Fruit fly (Drosophila melanogaster): ENCODE measurements around the gene eIF4EHP.

eIF4EHP gene

DNA sequence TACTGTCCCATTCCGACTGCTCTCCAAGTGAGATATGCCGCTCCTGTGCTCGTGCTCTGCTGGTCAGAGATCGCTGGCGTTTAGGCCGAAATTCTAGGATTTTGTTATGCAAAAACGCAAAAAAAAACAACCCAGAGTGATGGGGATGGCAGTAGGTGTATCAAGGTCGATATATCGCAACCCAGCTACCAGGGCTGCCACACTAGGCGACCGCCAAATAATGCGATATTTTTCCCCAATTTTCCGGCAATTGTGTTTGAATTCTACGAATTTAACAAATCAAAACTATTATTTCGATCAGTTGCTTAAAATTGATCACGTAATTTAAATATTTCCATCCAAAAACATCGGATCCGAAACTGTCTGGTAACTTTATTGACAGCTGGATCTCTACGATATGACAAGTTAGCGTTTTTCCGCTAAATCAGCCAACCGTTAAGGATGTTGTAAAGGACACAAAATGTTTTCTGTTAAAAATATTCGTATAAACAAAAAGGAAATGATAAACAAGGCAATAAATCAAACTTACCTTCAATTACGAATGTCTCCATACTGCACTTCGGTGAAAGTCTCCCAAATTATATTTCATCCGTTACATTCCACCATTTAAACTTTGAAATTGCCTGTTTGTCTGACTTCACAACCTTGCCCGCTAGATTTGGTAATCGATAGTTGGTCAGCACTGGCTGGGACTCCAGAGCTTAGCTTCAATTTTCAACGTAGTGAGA, 71.1 kb downstream of the eIF4EHP start, which contains the start of gene spas (continued):
- peak; percentile 57 for TF ChIP-seq ems (GFP tag; optimal IDR thresholded peaks at IDR 0.05)
- TF ChIP-seq Camta (GFP tag; optimal IDR thresholded peaks at IDR 0.05) = peak; percentile 16
- peak; percentile 98 for TF ChIP-seq CG16813 (GFP tag; IDR thresholded peaks at IDR 0.05; ENCODE audit: partially characterized antibody)
- TF ChIP-seq CG31388 (GFP tag; optimal IDR thresholded peaks at IDR 0.05) = no peak
- peak; percentile 76 for TF ChIP-seq fu2 (GFP tag; optimal IDR thresholded peaks at IDR 0.05)
- TF ChIP-seq p53 (GFP tag; optimal IDR thresholded peaks at IDR 0.05) = no peak
- peak; percentile 58 for TF ChIP-seq Dad (GFP tag; optimal IDR thresholded peaks at IDR 0.05)
- TF ChIP-seq ara (GFP tag; IDR thresholded peaks at IDR 0.05) = peak; percentile 62
- TF ChIP-seq klu (GFP tag; IDR thresholded peaks at IDR 0.05) = peak; percentile 60; the same call in 1 of the 2 replicates
- TF ChIP-seq CG8359 (GFP tag; optimal IDR thresholded peaks at IDR 0.05; ENCODE audit: borderline replicate concordance) = no peak
- peak; percentile 90 for TF ChIP-seq Doc3 (GFP tag; IDR thresholded peaks at IDR 0.05; ENCODE audit: partially characterized antibody)
- TF ChIP-seq CG30020 (tag; optimal IDR thresholded peaks at IDR 0.05) = peak; percentile 65
- peak; percentile 40 for TF ChIP-seq Dek (tag; optimal IDR thresholded peaks at IDR 0.05)
- peak; percentile 80 for TF ChIP-seq slp2 (GFP tag; optimal IDR thresholded peaks at IDR 0.05)
- TF ChIP-seq Sry-δ (GFP tag; optimal IDR thresholded peaks at IDR 0.05) = peak; percentile 95
- peak; percentile 15 for TF ChIP-seq CG10462 (GFP tag; optimal IDR thresholded peaks at IDR 0.05)
- TF ChIP-seq tup (GFP tag; optimal IDR thresholded peaks at IDR 0.05) = peak; percentile 25
- no peak; the same call in 1 of the 2 replicates for TF ChIP-seq wdn (GFP tag; IDR thresholded peaks at IDR 0.05)
- peak; percentile 20 for TF ChIP-seq Bteb2 (GFP tag; optimal IDR thresholded peaks at IDR 0.05)
- peak; percentile 33; the same call in 2 of the 3 replicates for TF ChIP-seq CG3726 (GFP tag; IDR thresholded peaks at IDR 0.05)
- TF ChIP-seq BtbVII (GFP tag; optimal IDR thresholded peaks at IDR 0.05) = no peak
- TF ChIP-seq Dp (GFP tag; optimal IDR thresholded peaks at IDR 0.05) = peak; percentile 31
- TF ChIP-seq chm (GFP tag; IDR thresholded peaks at IDR 0.05) = peak; percentile 11; the same call in 1 of the 2 replicates
- TF ChIP-seq CG13894 (tag; optimal IDR thresholded peaks at IDR 0.05) = peak; percentile 53
- TF ChIP-seq CG1647 (GFP tag; optimal IDR thresholded peaks at IDR 0.05) = peak; percentile 28
- TF ChIP-seq gsb (GFP tag; IDR thresholded peaks at IDR 0.05) = peak; percentile 31; the same call in 1 of the 2 replicates
- TF ChIP-seq pnt (GFP tag; optimal IDR thresholded peaks at IDR 0.05) = peak; percentile 65
- TF ChIP-seq CG18599 (GFP tag; optimal IDR thresholded peaks at IDR 0.05) = peak; percentile 44
- no peak for TF ChIP-seq pfk (GFP tag; optimal IDR thresholded peaks at IDR 0.05)
- TF ChIP-seq Jarid2 (GFP tag; optimal IDR thresholded peaks at IDR 0.05) = no peak
- TF ChIP-seq Dll (GFP tag; IDR thresholded peaks at IDR 0.05; ENCODE audit: partially characterized antibody) = peak; percentile 96
- no peak for TF ChIP-seq disco-r (GFP tag; optimal IDR thresholded peaks at IDR 0.05)
- TF ChIP-seq CG9215 (GFP tag; IDR thresholded peaks at IDR 0.05) = peak; percentile 78
- TF ChIP-seq vvl (GFP tag; IDR thresholded peaks at IDR 0.05) = peak; percentile 81
- TF ChIP-seq CG12299 (tag; optimal IDR thresholded peaks at IDR 0.05) = no peak
- TF ChIP-seq hb (GFP tag; IDR thresholded peaks at IDR 0.05; ENCODE audit: partially characterized antibody) = peak; percentile 92
- peak; percentile 53 for TF ChIP-seq nerfin-1 (tag; optimal IDR thresholded peaks at IDR 0.05)
- peak; percentile 37 for TF ChIP-seq CG13296 (GFP tag; optimal IDR thresholded peaks at IDR 0.05)
- TF ChIP-seq vnd (GFP tag; IDR thresholded peaks at IDR 0.05; ENCODE audit: partially characterized antibody) = peak; percentile 96
- TF ChIP-seq Optix (GFP tag; IDR thresholded peaks at IDR 0.05) = peak; percentile 76; the same call in 2 of the 3 replicates
- peak; percentile 92 for TF ChIP-seq CG14860 (GFP tag; IDR thresholded peaks at IDR 0.05; ENCODE audit: partially characterized antibody)
- TF ChIP-seq eyg (GFP tag; optimal IDR thresholded peaks at IDR 0.05) = peak; percentile 20
- TF ChIP-seq peb (GFP tag; IDR thresholded peaks at IDR 0.05) = peak; percentile 63
- no peak for TF ChIP-seq cad (GFP tag; optimal IDR thresholded peaks at IDR 0.05)
- peak; percentile 30 for TF ChIP-seq kay (GFP tag; optimal IDR thresholded peaks at IDR 0.05)
- TF ChIP-seq NC2α (GFP tag; optimal IDR thresholded peaks at IDR 0.05) = peak; percentile 13
- no peak for TF ChIP-seq Hr39 (optimal IDR thresholded peaks at IDR 0.05)
- peak; percentile 79 for TF ChIP-seq rib (GFP tag; IDR thresholded peaks at IDR 0.05)
- peak; percentile 5 for TF ChIP-seq CG33213 (GFP tag; optimal IDR thresholded peaks at IDR 0.05)
- peak; percentile 67 for TF ChIP-seq ttk (GFP tag; IDR thresholded peaks at IDR 0.05)
